Fruit fly (Drosophila melanogaster) Kc167 (cell line): ENCODE results near the gene CG6901.

ENCODE experiments used
- Sin3A ChIP-seq: fragments of >200 bp; optimal IDR thresholded peaks from 2 replicates; lab custom pipeline; 2018; ENCODE audit warnings: missing external identifiers
- insv ChIP-seq: fragments of >200 bp; optimal IDR thresholded peaks from 3 replicates; lab custom pipeline; 2018; ENCODE audit warnings: missing external identifiers
- ttk ChIP-seq: sonication (Bioruptor generic); optimal IDR thresholded peaks from 2 replicates; lab custom pipeline; 2017; ENCODE audit warnings: missing external identifiers

DNA sequence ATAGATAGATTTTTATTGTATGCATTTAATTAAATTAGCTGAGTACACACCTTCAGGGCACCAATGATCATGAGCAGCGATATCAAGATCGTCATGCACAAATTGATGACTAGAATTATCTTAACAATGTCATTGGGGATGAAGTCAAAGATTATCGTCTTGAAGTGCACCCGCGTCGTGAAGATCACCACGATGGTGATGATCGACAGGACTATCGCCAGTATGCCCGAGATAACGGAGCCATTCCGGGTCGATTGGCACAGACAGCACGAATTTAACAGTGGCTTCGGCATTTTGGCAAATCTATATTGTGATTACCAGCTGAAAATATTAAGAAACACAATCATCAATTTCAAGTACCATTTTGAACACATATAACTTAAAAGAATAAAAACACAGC is 28.8 kb downstream of the CG6901 start:
- TF ChIP-seq ttk (lab: Kevin White, UChicago) = no peak
- TF ChIP-seq insv (lab: Kevin White, UChicago) = no peak
- no peak for TF ChIP-seq Sin3A (lab: Kevin White, UChicago)
